Fruit fly (Drosophila melanogaster) whole organism, embryonic: ENCODE results near the gene acj6.

Source experiments
- Atf6 ChIP-seq: fragments of 200-800 bp; sonication (Bioruptor generic); IDR thresholded peaks from 2 replicates; pipeline ENCODE4 v1.3.6; 2022; ENCODE audit warnings: missing biosample characterization, missing genetic modification characterization
- CG1024 ChIP-seq: fragments of 200-800 bp; sonication (Bioruptor generic); IDR thresholded peaks from 2 replicates; pipeline ENCODE4 v1.3.6; 2022; ENCODE audit warnings: missing biosample characterization, missing genetic modification characterization
- CG10431 ChIP-seq: fragments of 200-800 bp; sonication (Bioruptor generic); optimal IDR thresholded peaks from 3 replicates; lab custom pipeline; 2018; ENCODE audit warnings: missing biosample characterization, mild to moderate bottlenecking, missing genetic modification characterization
- CG11247 ChIP-seq: fragments of 200-800 bp; sonication (Bioruptor generic); IDR thresholded peaks from 2 replicates; pipeline ENCODE4 v1.3.6; 2022; ENCODE audit warnings: missing biosample characterization, missing genetic modification characterization
- CG11560 ChIP-seq: fragments of 200-800 bp; sonication (Bioruptor generic); IDR thresholded peaks from 3 replicates; pipeline ENCODE4 v1.3.6; 2022; ENCODE audit warnings: missing biosample characterization, missing genetic modification characterization
- CG12219 ChIP-seq: fragments of 200-800 bp; sonication (Bioruptor generic); optimal IDR thresholded peaks from 3 replicates; lab custom pipeline; 2018; ENCODE audit warnings: missing biosample characterization, mild to moderate bottlenecking, missing genetic modification characterization
- CG1233 ChIP-seq: fragments of 200-800 bp; sonication (Bioruptor generic); optimal IDR thresholded peaks from 4 replicates; lab custom pipeline; 2018; ENCODE audit warnings: missing biosample characterization, mild to moderate bottlenecking, missing genetic modification characterization
- CG12769 ChIP-seq: fragments of 200-800 bp; sonication (Bioruptor generic); optimal IDR thresholded peaks from 2 replicates; lab custom pipeline; 2019; ENCODE audit warnings: missing biosample characterization, mild to moderate bottlenecking, missing genetic modification characterization, moderate library complexity
- CG13296 ChIP-seq: fragments of 200-800 bp; sonication (Bioruptor generic); optimal IDR thresholded peaks from 3 replicates; lab custom pipeline; 2018; ENCODE audit warnings: missing biosample characterization, mild to moderate bottlenecking, missing genetic modification characterization
- CG15601 ChIP-seq: fragments of 200-800 bp; sonication (Bioruptor generic); optimal IDR thresholded peaks from 3 replicates; lab custom pipeline; 2019; ENCODE audit warnings: missing biosample characterization, mild to moderate bottlenecking, missing genetic modification characterization, moderate library complexity
- CG2199 ChIP-seq: fragments of 200-800 bp; sonication (Bioruptor generic); IDR thresholded peaks from 3 replicates; pipeline ENCODE4 v1.3.6; 2022; ENCODE audit warnings: missing biosample characterization, missing genetic modification characterization
- CG30431 ChIP-seq: fragments of 200-800 bp; sonication (Bioruptor generic); optimal IDR thresholded peaks from 2 replicates; lab custom pipeline; 2017; ENCODE audit warnings: missing biosample characterization, missing genetic modification characterization
- CG4617 ChIP-seq: fragments of 200-800 bp; sonication (Bioruptor generic); optimal IDR thresholded peaks from 3 replicates; lab custom pipeline; 2016; ENCODE audit warnings: missing biosample characterization, missing genetic modification characterization, borderline replicate concordance
- CG4730 ChIP-seq: fragments of 200-800 bp; sonication (Bioruptor generic); IDR thresholded peaks from 2 replicates; pipeline ENCODE4 v1.3.6; 2022; ENCODE audit warnings: missing biosample characterization, missing genetic modification characterization
- CG6254 ChIP-seq: fragments of 200-800 bp; sonication (Bioruptor generic); optimal IDR thresholded peaks from 3 replicates; lab custom pipeline; 2017; ENCODE audit warnings: mild to moderate bottlenecking, missing biosample characterization, missing genetic modification reagents, missing genetic modification characterization
- CG6654 ChIP-seq: fragments of 200-800 bp; sonication (Bioruptor generic); optimal IDR thresholded peaks from 2 replicates; lab custom pipeline; 2017; ENCODE audit warnings: missing biosample characterization, mild to moderate bottlenecking, missing genetic modification characterization
- CG7786 ChIP-seq: fragments of 200-800 bp; sonication (Bioruptor generic); optimal IDR thresholded peaks from 2 replicates; lab custom pipeline; 2016; ENCODE audit warnings: missing biosample characterization, missing genetic modification characterization
- CG7928 ChIP-seq: fragments of 200-800 bp; sonication (Bioruptor generic); optimal IDR thresholded peaks from 2 replicates; lab custom pipeline; 2017; ENCODE audit warnings: missing biosample characterization, mild to moderate bottlenecking, missing genetic modification characterization
- CG8388 ChIP-seq: fragments of 200-800 bp; sonication (Bioruptor generic); optimal IDR thresholded peaks from 2 replicates; lab custom pipeline; 2019; ENCODE audit warnings: missing biosample characterization, mild to moderate bottlenecking, missing genetic modification characterization, moderate library complexity
- CG9437 ChIP-seq: fragments of 200-800 bp; sonication (Bioruptor generic); optimal IDR thresholded peaks from 2 replicates; lab custom pipeline; 2018; ENCODE audit warnings: missing biosample characterization, mild to moderate bottlenecking, missing genetic modification characterization
- Dad ChIP-seq: fragments of 200-800 bp; sonication (Bioruptor generic); optimal IDR thresholded peaks from 3 replicates; lab custom pipeline; 2016; ENCODE audit warnings: missing biosample characterization, missing genetic modification characterization
- Dref ChIP-seq: fragments of 200-800 bp; sonication (Bioruptor generic); IDR thresholded peaks from 2 replicates; pipeline ENCODE4 v1.3.6; 2022; ENCODE audit warnings: missing biosample characterization, missing genetic modification characterization
- H15 ChIP-seq: fragments of 200-800 bp; sonication (Bioruptor generic); IDR thresholded peaks from 3 replicates; pipeline ENCODE4 v1.3.6; 2022; ENCODE audit warnings: missing biosample characterization, missing genetic modification characterization
- HHEX ChIP-seq: fragments of 200-800 bp; sonication (Bioruptor generic); optimal IDR thresholded peaks from 3 replicates; lab custom pipeline; 2017; ENCODE audit warnings: missing biosample characterization, mild to moderate bottlenecking, missing genetic modification characterization, missing genetic modification reagents
- HmgD ChIP-seq: fragments of 200-800 bp; sonication (Bioruptor generic); optimal IDR thresholded peaks from 3 replicates; lab custom pipeline; 2016; ENCODE audit warnings: missing biosample characterization, missing genetic modification characterization
- HmgZ ChIP-seq: fragments of 200-800 bp; sonication (Bioruptor generic); optimal IDR thresholded peaks from 2 replicates; lab custom pipeline; 2018; ENCODE audit warnings: missing biosample characterization, mild to moderate bottlenecking, missing genetic modification characterization
- Max ChIP-seq: fragments of 200-800 bp; sonication (Bioruptor generic); optimal IDR thresholded peaks from 2 replicates; lab custom pipeline; 2016; ENCODE audit warnings: missing biosample characterization, mild to moderate bottlenecking, missing genetic modification characterization
- Mrtf ChIP-seq: fragments of 200-800 bp; sonication (Bioruptor generic); IDR thresholded peaks from 3 replicates; pipeline ENCODE4 v1.3.6; 2022; ENCODE audit warnings: missing biosample characterization, missing genetic modification characterization
- Nf-YA ChIP-seq: fragments of 200-800 bp; sonication (Bioruptor generic); IDR thresholded peaks from 2 replicates; pipeline ENCODE4 v1.3.6; 2022; ENCODE audit warnings: missing biosample characterization, missing genetic modification characterization
- Poxn ChIP-seq: fragments of 200-800 bp; sonication (Bioruptor generic); IDR thresholded peaks from 2 replicates; pipeline ENCODE4 v1.3.6; 2022; ENCODE audit warnings: missing biosample characterization, missing genetic modification characterization
- Scr ChIP-seq: fragments of 200-800 bp; sonication (Bioruptor generic); IDR thresholded peaks from 2 replicates; pipeline ENCODE4 v1.3.6; 2022; ENCODE audit warnings: missing biosample characterization, missing genetic modification characterization; ENCODE audit not compliant: partially characterized antibody
- Sox100B ChIP-seq: fragments of 200-800 bp; sonication (Bioruptor generic); optimal IDR thresholded peaks from 3 replicates; lab custom pipeline; 2018; ENCODE audit warnings: missing biosample characterization, mild to moderate bottlenecking, missing genetic modification characterization
- Sry-δ ChIP-seq: fragments of 200-800 bp; sonication (Bioruptor generic); optimal IDR thresholded peaks from 2 replicates; lab custom pipeline; 2016; ENCODE audit warnings: missing biosample characterization, missing genetic modification characterization
- amos ChIP-seq: fragments of 200-800 bp; sonication (Bioruptor generic); IDR thresholded peaks from 2 replicates; pipeline ENCODE4 v1.3.6; 2022; ENCODE audit warnings: missing biosample characterization, missing genetic modification characterization; ENCODE audit not compliant: partially characterized antibody
- ewg ChIP-seq: fragments of 200-800 bp; sonication (Bioruptor generic); optimal IDR thresholded peaks from 3 replicates; lab custom pipeline; 2017; ENCODE audit warnings: mild to moderate bottlenecking, missing biosample characterization, missing genetic modification reagents, missing genetic modification characterization
- ftz-f1 ChIP-seq: fragments of 200-800 bp; sonication (Bioruptor generic); optimal IDR thresholded peaks from 2 replicates; lab custom pipeline; 2016; ENCODE audit warnings: missing biosample characterization, missing genetic modification characterization
- grau ChIP-seq: fragments of 200-800 bp; optimal IDR thresholded peaks from 3 replicates; lab custom pipeline; 2019; ENCODE audit warnings: missing biosample characterization, mild to moderate bottlenecking, missing genetic modification characterization, moderate library complexity
- gt ChIP-seq: fragments of 200-800 bp; sonication (Bioruptor generic); IDR thresholded peaks from 2 replicates; pipeline ENCODE4 v1.3.6; 2022; ENCODE audit warnings: missing biosample characterization, missing genetic modification characterization
- ind ChIP-seq: fragments of 200-800 bp; sonication (Bioruptor generic); optimal IDR thresholded peaks from 3 replicates; lab custom pipeline; 2016; ENCODE audit warnings: missing biosample characterization, missing genetic modification characterization
- inv ChIP-seq: fragments of 200-800 bp; sonication (Bioruptor generic); IDR thresholded peaks from 2 replicates; pipeline ENCODE4 v1.3.6; 2022; ENCODE audit warnings: missing biosample characterization, missing genetic modification characterization; ENCODE audit not compliant: partially characterized antibody
- lbe ChIP-seq: fragments of 200-800 bp; sonication (Bioruptor generic); optimal IDR thresholded peaks from 2 replicates; lab custom pipeline; 2016; ENCODE audit warnings: missing biosample characterization, mild to moderate bottlenecking, missing genetic modification characterization
- pan ChIP-seq, 4 experiments: fragments of >200 bp in 3 of 4; fragments of 200-800 bp in 1 of 4; sonication (Bioruptor generic) in 1 of 4; optimal IDR thresholded peaks in 3 of 4; IDR thresholded peaks in 1 of 4; 2 replicates each; pipeline versions ENCODE4 v1.3.6 to Lab custom; 2017 to 2022; ENCODE audit warnings: missing biosample characterization in 2 of 4, missing genetic modification characterization in 2 of 4, mixed read lengths in 1 of 4
- pfk ChIP-seq: fragments of 200-800 bp; sonication (Bioruptor generic); optimal IDR thresholded peaks from 2 replicates; lab custom pipeline; 2018; ENCODE audit warnings: missing biosample characterization, mild to moderate bottlenecking, missing genetic modification characterization, moderate library complexity
- pros ChIP-seq: fragments of 200-800 bp; sonication (Bioruptor generic); optimal IDR thresholded peaks from 3 replicates; lab custom pipeline; 2019; ENCODE audit warnings: missing biosample characterization, mild to moderate bottlenecking, missing genetic modification characterization, moderate library complexity
- pzg ChIP-seq: fragments of 200-800 bp; sonication (Bioruptor generic); optimal IDR thresholded peaks from 3 replicates; lab custom pipeline; 2018; ENCODE audit warnings: missing biosample characterization, mild to moderate bottlenecking, missing genetic modification characterization, moderate library complexity
- ranshi ChIP-seq: fragments of 200-800 bp; sonication (Bioruptor generic); IDR thresholded peaks from 2 replicates; pipeline ENCODE4 v1.3.6; 2022; ENCODE audit warnings: missing biosample characterization, missing genetic modification characterization
- schlank ChIP-seq: fragments of 200-800 bp; sonication (Bioruptor generic); optimal IDR thresholded peaks from 2 replicates; lab custom pipeline; 2018; ENCODE audit warnings: missing biosample characterization, mild to moderate bottlenecking, missing genetic modification characterization
- sqz ChIP-seq: fragments of 200-800 bp; sonication (Bioruptor generic); optimal IDR thresholded peaks from 3 replicates; lab custom pipeline; 2018; ENCODE audit warnings: missing biosample characterization, mild to moderate bottlenecking, missing genetic modification characterization
- tin ChIP-seq: fragments of 200-800 bp; sonication (Bioruptor generic); optimal IDR thresholded peaks from 3 replicates; lab custom pipeline; 2016; ENCODE audit warnings: missing biosample characterization, missing genetic modification characterization

acj6 gene

dm6 chrX:15323302-15323880 lies 55.5 kb downstream of the acj6 start (continued):
- TF ChIP-seq CG2199 (GFP tag; lab: Robert Waterston, UW) = peak; percentile 91
- TF ChIP-seq Sry-δ = peak; percentile 56
- TF ChIP-seq Poxn (GFP tag; lab: Robert Waterston, UW) = peak; percentile 68
- TF ChIP-seq CG1024 (GFP tag; lab: Robert Waterston, UW) = peak; percentile 79
- TF ChIP-seq grau (tag; lab: Kevin White, UChicago) = peak; percentile 70
- TF ChIP-seq schlank (tag; lab: Kevin White, UChicago) = peak; percentile 81
- peak; percentile 88 for TF ChIP-seq Atf6 (GFP tag; lab: Robert Waterston, UW)
- TF ChIP-seq CG9437 (GFP tag; lab: Kevin White, UChicago) = peak; percentile 23
- peak; percentile 85 for TF ChIP-seq H15 (GFP tag; lab: Robert Waterston, UW)
- peak; percentile 97 for TF ChIP-seq CG12769 (tag; lab: Kevin White, UChicago)
- peak; percentile 89 for TF ChIP-seq HmgD (GFP tag; lab: Kevin White, UChicago)
- peak; percentile 91 for TF ChIP-seq CG11247 (GFP tag; lab: Robert Waterston, UW)
- peak; percentile 23 for TF ChIP-seq CG6654 (GFP tag; lab: Kevin White, UChicago)
- peak; percentile 89 for TF ChIP-seq ind (GFP tag; lab: Kevin White, UChicago)
- peak; percentile 79 for TF ChIP-seq pzg (GFP tag; lab: Kevin White, UChicago)
- TF ChIP-seq inv = peak; percentile 44; the same call in 1 of the 2 replicates
- peak; percentile 58 for TF ChIP-seq CG7928 (GFP tag; lab: Kevin White, UChicago)
- peak; percentile 42 for TF ChIP-seq CG6254
- TF ChIP-seq sqz = peak; percentile 98
- peak; percentile 87 for TF ChIP-seq CG7786 (GFP tag; lab: Kevin White, UChicago)
- peak; percentile 88 for TF ChIP-seq ranshi (GFP tag; lab: Robert Waterston, UW)
- peak; percentile 76 for TF ChIP-seq CG12219 (GFP tag; lab: Kevin White, UChicago)
- peak; percentile 94 for TF ChIP-seq ewg (GFP tag; lab: Kevin White, UChicago)
- TF ChIP-seq pfk = peak; percentile 63
- TF ChIP-seq CG4730 = peak; percentile 81
- peak; percentile 62 for TF ChIP-seq CG30431 (GFP tag; lab: Kevin White, UChicago)
- TF ChIP-seq pan (optimal IDR thresholded peaks at IDR 0.05; lab: Kevin White, UChicago) = no peak
- TF ChIP-seq pan (GFP tag; optimal IDR thresholded peaks at IDR 0.05 in 1 of 2, IDR thresholded peaks at IDR 0.05 in 1 of 2) = peak in 1 of 2 experiments; percentile 91
- TF ChIP-seq HHEX (GFP tag; lab: Kevin White, UChicago) = peak; percentile 84
- TF ChIP-seq lbe (GFP tag; lab: Kevin White, UChicago) = peak; percentile 41
- peak; percentile 76; the same call in 2 of the 3 replicates for TF ChIP-seq CG11560 (tag; lab: Robert Waterston, UW)
- TF ChIP-seq Dad (GFP tag; lab: Kevin White, UChicago) = peak; percentile 84
- TF ChIP-seq pros (GFP tag; lab: Kevin White, UChicago) = peak; percentile 32
- TF ChIP-seq CG13296 (GFP tag; lab: Kevin White, UChicago) = peak; percentile 80
- peak; percentile 72 for TF ChIP-seq CG1233
- peak; percentile 79 for TF ChIP-seq CG10431 (GFP tag; lab: Kevin White, UChicago)
- TF ChIP-seq amos (GFP tag; lab: Robert Waterston, UW) = peak; percentile 48; the same call in 1 of the 2 replicates
- TF ChIP-seq HmgZ = peak; percentile 85
- TF ChIP-seq CG15601 (tag; lab: Kevin White, UChicago) = peak; percentile 48
- peak; percentile 99 for TF ChIP-seq ftz-f1
- TF ChIP-seq Mrtf (GFP tag; lab: Robert Waterston, UW) = peak; percentile 92
- TF ChIP-seq Scr (GFP tag; lab: Robert Waterston, UW) = 0 out of 2 replicates have a peak, but pooled peaks have one; percentile 30
- TF ChIP-seq CG4617 (GFP tag; lab: Kevin White, UChicago) = peak; percentile 57
- TF ChIP-seq tin = peak; percentile 89
- peak; percentile 29 for TF ChIP-seq Sox100B (GFP tag; lab: Kevin White, UChicago)
- TF ChIP-seq gt (GFP tag; lab: Robert Waterston, UW) = peak; percentile 51; the same call in 1 of the 2 replicates
- TF ChIP-seq Nf-YA (GFP tag; lab: Robert Waterston, UW) = peak; percentile 65
- TF ChIP-seq Max = peak; percentile 74
- peak; percentile 100 for TF ChIP-seq CG8388 (GFP tag; lab: Kevin White, UChicago)
- peak; percentile 54 for TF ChIP-seq Dref (GFP tag; lab: Robert Waterston, UW)
